Fruit fly (Drosophila melanogaster): Measurements from ENCODE around the gene CG9632.

Gene CG9632

DNA sequence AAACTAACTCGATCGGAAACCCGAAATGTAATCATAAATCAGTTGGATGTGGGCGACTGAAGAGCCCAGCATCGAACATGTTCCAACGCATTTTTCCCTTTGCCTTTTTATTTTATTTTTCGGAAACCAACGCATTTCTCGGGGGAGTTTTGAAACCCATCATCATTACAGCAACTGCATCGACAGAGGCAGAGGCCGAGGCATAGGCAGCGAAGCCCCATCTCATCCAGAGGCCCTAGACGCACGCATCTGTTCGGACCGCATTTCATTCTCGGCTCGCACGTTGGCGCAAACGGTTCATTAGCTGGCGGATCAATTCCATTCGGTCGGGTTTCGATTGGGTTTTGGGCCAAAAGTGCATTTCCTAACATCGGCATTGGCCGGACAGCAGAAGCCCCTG is 34.5 kb upstream of the CG9632 start, which contains the start of gene CG4576 (continued):
- TF ChIP-seq CG5180 (GFP tag; optimal IDR thresholded peaks at IDR 0.05), result peak; percentile 97
- TF ChIP-seq esg (GFP tag; conservative IDR thresholded peaks at IDR 0.05), result no peak
- TF ChIP-seq Ets97D (GFP tag; optimal IDR thresholded peaks at IDR 0.05), result no peak
- TF ChIP-seq tll (GFP tag; optimal IDR thresholded peaks at IDR 0.05), result no peak
- no peak for TF ChIP-seq HmgD (GFP tag; optimal IDR thresholded peaks at IDR 0.05)
- no peak for TF ChIP-seq wor (GFP tag; IDR thresholded peaks at IDR 0.05)
- no peak for TF ChIP-seq CG4617 (GFP tag; optimal IDR thresholded peaks at IDR 0.05; ENCODE audit: borderline replicate concordance)
- no peak for TF ChIP-seq dmrt99B (tag; optimal IDR thresholded peaks at IDR 0.05)
- no peak for TF ChIP-seq croc (GFP tag; conservative IDR thresholded peaks at IDR 0.05)
- TF ChIP-seq CG9876 (GFP tag; optimal IDR thresholded peaks at IDR 0.05), result no peak
- TF ChIP-seq CG2712 (tag; optimal IDR thresholded peaks at IDR 0.05), result no peak
- peak; percentile 35 for TF ChIP-seq sens (GFP tag)
- no peak for TF ChIP-seq Hey (tag; optimal IDR thresholded peaks at IDR 0.05)
- TF ChIP-seq Six4 (GFP tag; optimal IDR thresholded peaks at IDR 0.05), result no peak

- TF ChIP-seq CG11456 (GFP tag; IDR thresholded peaks at IDR 0.05) (no peak), CG7839 (tag; optimal IDR thresholded peaks at IDR 0.05) (no peak), CG17829 (tag; optimal IDR thresholded peaks at IDR 0.05) (peak; percentile 21), odd (GFP tag; optimal IDR thresholded peaks at IDR 0.05) (no peak), CG11085 (GFP tag; IDR thresholded peaks at IDR 0.05) (no peak), CG4328 (GFP tag; optimal IDR thresholded peaks at IDR 0.05) (no peak), ham (GFP tag; IDR thresholded peaks at IDR 0.05) (no peak), bbx (GFP tag; IDR thresholded peaks at IDR 0.05; ENCODE audit: partially characterized antibody) (no peak), CG12391 (tag; optimal IDR thresholded peaks at IDR 0.05) (peak; percentile 4), CG15696 (tag; optimal IDR thresholded peaks at IDR 0.05) (peak; percentile 16), Asciz (GFP tag; optimal IDR thresholded peaks at IDR 0.05) (no peak), H2.0 (GFP tag; IDR thresholded peaks at IDR 0.05) (no peak), HmgZ (tag; optimal IDR thresholded peaks at IDR 0.05) (no peak), gsb-n (tag; optimal IDR thresholded peaks at IDR 0.05) (no peak), Oli (tag; optimal IDR thresholded peaks at IDR 0.05) (peak; percentile 34), CG12236 (GFP tag; optimal IDR thresholded peaks at IDR 0.05) (no peak), hkb (optimal IDR thresholded peaks at IDR 0.05) (no peak), hkb (GFP tag; IDR thresholded peaks at IDR 0.05) (0 out of 2 replicates have a peak, but pooled peaks have one; percentile 33), Meics (GFP tag; optimal IDR thresholded peaks at IDR 0.05) (no peak), mam (GFP tag; optimal IDR thresholded peaks at IDR 0.05) (peak; percentile 16), lmd (GFP tag; IDR thresholded peaks at IDR 0.05) (peak; percentile 30), Hmr (GFP tag; optimal IDR thresholded peaks at IDR 0.05) (no peak), bsh (GFP tag; optimal IDR thresholded peaks at IDR 0.05) (peak in 1 of 2 experiments; percentile 50), CG17612 (GFP tag; IDR thresholded peaks at IDR 0.05) (no peak), grn (GFP tag; optimal IDR thresholded peaks at IDR 0.05) (peak; percentile 72), lola (GFP tag; optimal IDR thresholded peaks at IDR 0.05) (no peak), CG13424 (tag; optimal IDR thresholded peaks at IDR 0.05) (peak; percentile 55), Scr (GFP tag; IDR thresholded peaks at IDR 0.05; ENCODE audit: partially characterized antibody) (no peak), Xbp1 (GFP tag; optimal IDR thresholded peaks at IDR 0.05) (peak; percentile 19), row (GFP tag; IDR thresholded peaks at IDR 0.05) (peak; percentile 39; the same call in 1 of the 3 replicates), klu (GFP tag; IDR thresholded peaks at IDR 0.05) (no peak), Myb (GFP tag; optimal IDR thresholded peaks at IDR 0.05) (no peak), phol (tag; optimal IDR thresholded peaks at IDR 0.05) (peak; percentile 27), fd96Cb (tag; optimal IDR thresholded peaks at IDR 0.05) (no peak), CG11093 (GFP tag; IDR thresholded peaks at IDR 0.05) (peak; percentile 34; the same call in 1 of the 3 replicates), CG5180 (GFP tag; optimal IDR thresholded peaks at IDR 0.05) (peak; percentile 20), CG2875 (GFP tag; optimal IDR thresholded peaks at IDR 0.05) (no peak), CG2712 (tag; optimal IDR thresholded peaks at IDR 0.05) (peak; percentile 50)
These were observed 32.4 kb upstream of the CG9632 start for dm6 chr3R:15827559-15827958.

Measured in whole organism, embryonic.